Fruit fly (Drosophila melanogaster): ENCODE measurements around the gene CG14563.

The CG14563 gene

dm6 chr3L:21842286-21842685 lies at the start of gene CG14563:
Gene CG14563, minus strand, starts transcription at chr3L:21842386.
- no peak for TF ChIP-seq Ets98B (GFP tag; IDR thresholded peaks at IDR 0.05)
- no peak for TF ChIP-seq rn (GFP tag; IDR thresholded peaks at IDR 0.05)
- TF ChIP-seq CG10348 (GFP tag; IDR thresholded peaks at IDR 0.05): no peak
- TF ChIP-seq CG13204 (GFP tag; optimal IDR thresholded peaks at IDR 0.05): no peak
- TF ChIP-seq CG8159 (tag; optimal IDR thresholded peaks at IDR 0.05): no peak
- TF ChIP-seq Pif1A (GFP tag; optimal IDR thresholded peaks at IDR 0.05): no peak
- TF ChIP-seq fd96Ca (GFP tag; IDR thresholded peaks at IDR 0.05): no peak
- no peak for TF ChIP-seq CG14655 (GFP tag; optimal IDR thresholded peaks at IDR 0.05)
- TF ChIP-seq CG9948 (tag; optimal IDR thresholded peaks at IDR 0.05): no peak
- no peak for TF ChIP-seq CG8301 (tag; optimal IDR thresholded peaks at IDR 0.05)
- TF ChIP-seq CG4496 (GFP tag; IDR thresholded peaks at IDR 0.05): no peak
- TF ChIP-seq CG32121 (GFP tag; IDR thresholded peaks at IDR 0.05): no peak
- no peak for TF ChIP-seq CG17806 (tag; optimal IDR thresholded peaks at IDR 0.05)
- TF ChIP-seq CG15710 (tag; optimal IDR thresholded peaks at IDR 0.05): no peak
- no peak for TF ChIP-seq gl (tag; optimal IDR thresholded peaks at IDR 0.05)
- TF ChIP-seq Snoo (tag; optimal IDR thresholded peaks at IDR 0.05): no peak
- TF ChIP-seq EcR (GFP tag; optimal IDR thresholded peaks at IDR 0.05): no peak

- peak; percentile 61 for TF ChIP-seq rn (GFP tag; IDR thresholded peaks at IDR 0.05)
- peak; percentile 86 for TF ChIP-seq CG9948 (tag; optimal IDR thresholded peaks at IDR 0.05)
- peak; percentile 77 for TF ChIP-seq CG34367 (tag; optimal IDR thresholded peaks at IDR 0.05)
- TF ChIP-seq Pif1B (GFP tag; optimal IDR thresholded peaks at IDR 0.05): peak; percentile 91
- TF ChIP-seq CG15710 (tag; optimal IDR thresholded peaks at IDR 0.05): peak; percentile 73
- TF ChIP-seq CG14655 (GFP tag; optimal IDR thresholded peaks at IDR 0.05): peak; percentile 96
- peak; percentile 92 for TF ChIP-seq CG4496 (GFP tag; IDR thresholded peaks at IDR 0.05)
- TF ChIP-seq Pif1A (GFP tag; optimal IDR thresholded peaks at IDR 0.05): peak; percentile 92
- TF ChIP-seq Ets98B (GFP tag; IDR thresholded peaks at IDR 0.05): peak; percentile 88
- peak; percentile 95 for TF ChIP-seq CG8301 (tag; optimal IDR thresholded peaks at IDR 0.05)
- peak; percentile 78 for TF ChIP-seq Snoo (tag; optimal IDR thresholded peaks at IDR 0.05)
- peak; percentile 87 for TF ChIP-seq CG12605 (GFP tag; IDR thresholded peaks at IDR 0.05)
- TF ChIP-seq EcR (GFP tag; optimal IDR thresholded peaks at IDR 0.05): peak; percentile 72
- peak; percentile 73 for TF ChIP-seq CG8159 (tag; optimal IDR thresholded peaks at IDR 0.05)
- 0 out of 2 replicates have a peak, but pooled peaks have one; percentile 18 for TF ChIP-seq CG10348 (GFP tag; IDR thresholded peaks at IDR 0.05)
- TF ChIP-seq CG13204 (GFP tag; optimal IDR thresholded peaks at IDR 0.05): peak; percentile 53
- peak; percentile 84 for TF ChIP-seq CG17806 (tag; optimal IDR thresholded peaks at IDR 0.05)
- peak; percentile 7 for TF ChIP-seq D1 (tag; optimal IDR thresholded peaks at IDR 0.05)
- TF ChIP-seq CG32121 (GFP tag; IDR thresholded peaks at IDR 0.05): peak; percentile 89
- peak; percentile 88 for TF ChIP-seq fd96Ca (GFP tag; IDR thresholded peaks at IDR 0.05)
- peak; percentile 55 for TF ChIP-seq gl (tag; optimal IDR thresholded peaks at IDR 0.05)
Measured at dm6 chr3L:21891307-21891774, 49.2 kb upstream of the CG14563 start.

dm6 chr3L:21889601-21890000 lies 47.4 kb upstream of the CG14563 start:
- TF ChIP-seq rn (GFP tag; IDR thresholded peaks at IDR 0.05) (no peak), Ets98B (GFP tag; IDR thresholded peaks at IDR 0.05) (peak; percentile 25), CG34367 (tag; optimal IDR thresholded peaks at IDR 0.05) (no peak), Pif1B (GFP tag; optimal IDR thresholded peaks at IDR 0.05) (peak; percentile 6), CG9948 (tag; optimal IDR thresholded peaks at IDR 0.05) (no peak), Snoo (tag; optimal IDR thresholded peaks at IDR 0.05) (no peak), CG32121 (GFP tag; IDR thresholded peaks at IDR 0.05) (0 out of 2 replicates have a peak, but pooled peaks have one; percentile 57), EcR (GFP tag; optimal IDR thresholded peaks at IDR 0.05) (peak; percentile 49), CG14655 (GFP tag; optimal IDR thresholded peaks at IDR 0.05) (peak; percentile 19), CG8301 (tag; optimal IDR thresholded peaks at IDR 0.05) (no peak), CG15710 (tag; optimal IDR thresholded peaks at IDR 0.05) (no peak), CG13204 (GFP tag; optimal IDR thresholded peaks at IDR 0.05) (peak; percentile 58)

- TF ChIP-seq CG12605 (GFP tag; IDR thresholded peaks at IDR 0.05) (no peak), CG15710 (tag; optimal IDR thresholded peaks at IDR 0.05) (no peak), EcR (GFP tag; optimal IDR thresholded peaks at IDR 0.05) (no peak), CG4496 (GFP tag; IDR thresholded peaks at IDR 0.05) (0 out of 3 replicates have a peak, but pooled peaks have one; percentile 36), CG17806 (tag; optimal IDR thresholded peaks at IDR 0.05) (no peak), CG34367 (tag; optimal IDR thresholded peaks at IDR 0.05) (no peak), Pif1B (GFP tag; optimal IDR thresholded peaks at IDR 0.05) (no peak)
Measured at dm6 chr3L:21886883-21887559, 44.8 kb upstream of the CG14563 start.

dm6 chr3L:21884058-21884457 lies 41.9 kb upstream of the CG14563 start:
- TF ChIP-seq CG15710 (tag; optimal IDR thresholded peaks at IDR 0.05) (no peak), Snoo (tag; optimal IDR thresholded peaks at IDR 0.05) (no peak), fd96Ca (GFP tag; IDR thresholded peaks at IDR 0.05) (no peak), Pif1A (GFP tag; optimal IDR thresholded peaks at IDR 0.05) (no peak), CG10348 (GFP tag; IDR thresholded peaks at IDR 0.05) (no peak), CG9948 (tag; optimal IDR thresholded peaks at IDR 0.05) (no peak), CG34367 (tag; optimal IDR thresholded peaks at IDR 0.05) (no peak), gl (tag; optimal IDR thresholded peaks at IDR 0.05) (no peak), EcR (GFP tag; optimal IDR thresholded peaks at IDR 0.05) (no peak), Ets98B (GFP tag; IDR thresholded peaks at IDR 0.05) (no peak), CG17806 (tag; optimal IDR thresholded peaks at IDR 0.05) (no peak), CG8301 (tag; optimal IDR thresholded peaks at IDR 0.05) (no peak), D1 (tag; optimal IDR thresholded peaks at IDR 0.05) (no peak), CG14655 (GFP tag; optimal IDR thresholded peaks at IDR 0.05) (no peak), CG32121 (GFP tag; IDR thresholded peaks at IDR 0.05) (no peak), CG13204 (GFP tag; optimal IDR thresholded peaks at IDR 0.05) (no peak), CG12605 (GFP tag; IDR thresholded peaks at IDR 0.05) (no peak)

Measured in whole organism, pupa.